Fruit fly (Drosophila melanogaster) S2 (cell line): Measurements from ENCODE around the gene Roc1b.

Experiments used
- CG8478 ChIP-seq: fragments of >200 bp; optimal IDR thresholded peaks from 2 replicates; lab custom pipeline; 2018
- CTCF ChIP-seq, 2 experiments: fragments of >200 bp; optimal IDR thresholded peaks; 2 replicates each; lab custom pipeline; 2018

DNA sequence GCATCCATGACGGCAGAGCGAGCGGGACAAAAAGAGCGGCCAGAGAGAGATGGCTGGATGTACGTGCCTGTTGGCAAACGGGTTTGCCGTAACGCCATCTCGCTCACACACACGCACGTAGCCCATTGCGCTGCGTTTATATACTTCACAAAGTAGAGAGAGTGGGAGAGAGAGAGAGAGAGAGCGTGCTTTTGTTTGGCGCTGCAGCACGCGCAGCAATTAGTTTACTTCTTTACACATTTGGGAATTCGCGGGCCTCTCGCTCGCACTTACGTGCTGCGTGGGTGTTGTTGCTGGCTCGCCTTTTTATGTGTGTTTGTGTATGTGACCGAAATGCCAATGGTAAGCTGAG is 20.3 kb downstream of the Roc1b start:
- TF ChIP-seq CG8478 (lab: Kevin White, UChicago) (peak; percentile 86), CTCF (optimal IDR thresholded peaks at IDR 0.05; lab: Kevin White, UChicago) (peak; percentile 42 to 77)
